Worm (Caenorhabditis elegans): Measurements from ENCODE around the gene rsp-2.

The rsp-2 gene

ce11 chrII:11467541-11467940 is 14.8 kb upstream of the rsp-2 start, which contains the start of gene klp-17:
klp-17 (minus strand) TSS chrII:11467641.
- TF ChIP-seq ztf-23 (GFP tag; IDR thresholded peaks at IDR 0.05) (no peak), med-1 (GFP tag; optimal IDR thresholded peaks at IDR 0.05; ENCODE audit: insufficient read depth) (no peak), T22C8.4 (GFP tag; IDR thresholded peaks at IDR 0.05) (no peak), klf-2 (GFP tag; conservative IDR thresholded peaks at IDR 0.05) (no peak), flt-1 (GFP tag; IDR thresholded peaks at IDR 0.05) (no peak), ztf-29 (GFP tag; IDR thresholded peaks at IDR 0.05) (no peak), ref-1 (GFP tag; conservative IDR thresholded peaks at IDR 0.05) (no peak), tab-1 (GFP tag; IDR thresholded peaks at IDR 0.05) (no peak), cog-1 (tag; optimal IDR thresholded peaks at IDR 0.05) (no peak)

- 0 out of 2 replicates have a peak, but pooled peaks have one; percentile 11 for TF ChIP-seq ztf-29 (GFP tag; IDR thresholded peaks at IDR 0.05)
- no peak for TF ChIP-seq klf-2 (GFP tag; conservative IDR thresholded peaks at IDR 0.05)
These were observed 11.7 kb upstream of the rsp-2 start, which contains the start of the genes aars-1 and rga-1 for ce11 chrII:11464427-11464944. aars-1 (minus strand) TSS chrII:11464497. rga-1 (plus strand) TSS chrII:11464894.

ce11 chrII:11463899-11464298 is 11.1 kb upstream of the rsp-2 start:
- no peak for TF ChIP-seq flt-1 (GFP tag; IDR thresholded peaks at IDR 0.05)
- TF ChIP-seq T22C8.4 (GFP tag; IDR thresholded peaks at IDR 0.05): no peak
- TF ChIP-seq ztf-29 (GFP tag; IDR thresholded peaks at IDR 0.05): no peak
- TF ChIP-seq ref-1 (GFP tag; conservative IDR thresholded peaks at IDR 0.05): no peak
- TF ChIP-seq ztf-23 (GFP tag; IDR thresholded peaks at IDR 0.05): no peak
- TF ChIP-seq cog-1 (tag; optimal IDR thresholded peaks at IDR 0.05): no peak
- no peak for TF ChIP-seq tab-1 (GFP tag; IDR thresholded peaks at IDR 0.05)
- no peak for TF ChIP-seq med-1 (GFP tag; optimal IDR thresholded peaks at IDR 0.05; ENCODE audit: insufficient read depth)
- TF ChIP-seq klf-2 (GFP tag; conservative IDR thresholded peaks at IDR 0.05): no peak

- TF ChIP-seq ztf-29 (GFP tag; IDR thresholded peaks at IDR 0.05) (no peak), T22C8.4 (GFP tag; IDR thresholded peaks at IDR 0.05) (no peak), cog-1 (tag; optimal IDR thresholded peaks at IDR 0.05) (no peak), med-1 (GFP tag; optimal IDR thresholded peaks at IDR 0.05; ENCODE audit: insufficient read depth) (no peak), ref-1 (GFP tag; conservative IDR thresholded peaks at IDR 0.05) (no peak), klf-2 (GFP tag; conservative IDR thresholded peaks at IDR 0.05) (no peak), ztf-23 (GFP tag; IDR thresholded peaks at IDR 0.05) (no peak), flt-1 (GFP tag; IDR thresholded peaks at IDR 0.05) (no peak), tab-1 (GFP tag; IDR thresholded peaks at IDR 0.05) (no peak)
These were observed 7.1 kb upstream of the rsp-2 start for ce11 chrII:11459883-11460282.

ce11 chrII:11455715-11456114 is 3.0 kb upstream of the rsp-2 start:
- TF ChIP-seq klf-2 (GFP tag; conservative IDR thresholded peaks at IDR 0.05): no peak
- no peak for TF ChIP-seq tab-1 (GFP tag; IDR thresholded peaks at IDR 0.05)
- no peak for TF ChIP-seq ref-1 (GFP tag; conservative IDR thresholded peaks at IDR 0.05)
- TF ChIP-seq T22C8.4 (GFP tag; IDR thresholded peaks at IDR 0.05): no peak
- TF ChIP-seq med-1 (GFP tag; optimal IDR thresholded peaks at IDR 0.05; ENCODE audit: insufficient read depth): no peak
- TF ChIP-seq ztf-29 (GFP tag; IDR thresholded peaks at IDR 0.05): no peak
- TF ChIP-seq flt-1 (GFP tag; IDR thresholded peaks at IDR 0.05): no peak
- TF ChIP-seq cog-1 (tag; optimal IDR thresholded peaks at IDR 0.05): no peak
- no peak for TF ChIP-seq ztf-23 (GFP tag; IDR thresholded peaks at IDR 0.05)

ce11 chrII:11455140-11455539 is 2.4 kb upstream of the rsp-2 start:
- TF ChIP-seq flt-1 (GFP tag; IDR thresholded peaks at IDR 0.05): 0 out of 2 replicates have a peak, but pooled peaks have one; percentile 44
- TF ChIP-seq med-1 (GFP tag; optimal IDR thresholded peaks at IDR 0.05; ENCODE audit: insufficient read depth): no peak

ce11 chrII:11453639-11454038 is 884 bp upstream of the rsp-2 start:
- TF ChIP-seq med-1 (GFP tag; optimal IDR thresholded peaks at IDR 0.05; ENCODE audit: insufficient read depth): no peak
- TF ChIP-seq flt-1 (GFP tag; IDR thresholded peaks at IDR 0.05): no peak
- no peak for TF ChIP-seq ztf-23 (GFP tag; IDR thresholded peaks at IDR 0.05)
- no peak for TF ChIP-seq klf-2 (GFP tag; conservative IDR thresholded peaks at IDR 0.05)
- no peak for TF ChIP-seq ref-1 (GFP tag; conservative IDR thresholded peaks at IDR 0.05)
- TF ChIP-seq tab-1 (GFP tag; IDR thresholded peaks at IDR 0.05): no peak
- no peak for TF ChIP-seq ztf-29 (GFP tag; IDR thresholded peaks at IDR 0.05)
- TF ChIP-seq T22C8.4 (GFP tag; IDR thresholded peaks at IDR 0.05): no peak
- no peak for TF ChIP-seq cog-1 (tag; optimal IDR thresholded peaks at IDR 0.05)

ce11 chrII:11453025-11453424 is 270 bp upstream of the rsp-2 start, which contains the start of gene rsp-1:
rsp-1 (plus strand) TSS chrII:11453362.
- TF ChIP-seq flt-1 (GFP tag; IDR thresholded peaks at IDR 0.05) (peak; percentile 66; the same call in 1 of the 2 replicates), med-1 (GFP tag; optimal IDR thresholded peaks at IDR 0.05; ENCODE audit: insufficient read depth) (peak; percentile 28), klf-2 (GFP tag; conservative IDR thresholded peaks at IDR 0.05) (no peak), cog-1 (tag; optimal IDR thresholded peaks at IDR 0.05) (peak; percentile 15), tab-1 (GFP tag; IDR thresholded peaks at IDR 0.05) (peak; percentile 54; the same call in 1 of the 2 replicates), T22C8.4 (GFP tag; IDR thresholded peaks at IDR 0.05) (peak; percentile 72; the same call in 1 of the 2 replicates), ztf-23 (GFP tag; IDR thresholded peaks at IDR 0.05) (peak; percentile 66), ref-1 (GFP tag; conservative IDR thresholded peaks at IDR 0.05) (no peak), ztf-29 (GFP tag; IDR thresholded peaks at IDR 0.05) (no peak)

- TF ChIP-seq T22C8.4 (GFP tag; IDR thresholded peaks at IDR 0.05) (no peak), flt-1 (GFP tag; IDR thresholded peaks at IDR 0.05) (no peak), ztf-23 (GFP tag; IDR thresholded peaks at IDR 0.05) (no peak), med-1 (GFP tag; optimal IDR thresholded peaks at IDR 0.05; ENCODE audit: insufficient read depth) (no peak), klf-2 (GFP tag; conservative IDR thresholded peaks at IDR 0.05) (no peak), ref-1 (GFP tag; conservative IDR thresholded peaks at IDR 0.05) (no peak), tab-1 (GFP tag; IDR thresholded peaks at IDR 0.05) (no peak), cog-1 (tag; optimal IDR thresholded peaks at IDR 0.05) (no peak), ztf-29 (GFP tag; IDR thresholded peaks at IDR 0.05) (no peak)
These were observed 1.0 kb downstream of the rsp-2 start for ce11 chrII:11451738-11452137.

- TF ChIP-seq med-1 (GFP tag; optimal IDR thresholded peaks at IDR 0.05; ENCODE audit: insufficient read depth) (no peak), ztf-29 (GFP tag; IDR thresholded peaks at IDR 0.05) (no peak), flt-1 (GFP tag; IDR thresholded peaks at IDR 0.05) (no peak), tab-1 (GFP tag; IDR thresholded peaks at IDR 0.05) (no peak), T22C8.4 (GFP tag; IDR thresholded peaks at IDR 0.05) (no peak), ref-1 (GFP tag; conservative IDR thresholded peaks at IDR 0.05) (no peak), klf-2 (GFP tag; conservative IDR thresholded peaks at IDR 0.05) (no peak), ztf-23 (GFP tag; IDR thresholded peaks at IDR 0.05) (no peak), cog-1 (tag; optimal IDR thresholded peaks at IDR 0.05) (no peak)
These were observed 1.9 kb downstream of the rsp-2 start for ce11 chrII:11450882-11451281.
